Worm (Caenorhabditis elegans) whole organism, midembryonic: ENCODE measurements around the gene R12B2.3.

Experiments
- T22C8.4 ChIP-seq: fragments of 200-800 bp; sonication (Bioruptor generic); IDR thresholded peaks from 2 replicates; pipeline ENCODE4 v1.3.6; 2022; ENCODE audit warnings: missing genetic modification characterization, missing compliant biosample characterization
- cog-1 ChIP-seq: sonication (generic microtip); optimal IDR thresholded peaks from 2 replicates; lab custom pipeline; 2016; ENCODE audit warnings: missing genetic modification characterization, missing compliant biosample characterization
- flt-1 ChIP-seq: fragments of 200-800 bp; sonication (Bioruptor generic); IDR thresholded peaks from 2 replicates; pipeline ENCODE4 v1.3.6; 2022; ENCODE audit warnings: missing genetic modification characterization, missing compliant biosample characterization
- klf-2 ChIP-seq: fragments of 200-800 bp; sonication (Bioruptor generic); conservative IDR thresholded peaks from 2 replicates; pipeline ENCODE4 v1.3.6; 2022; ENCODE audit warnings: missing genetic modification reagents, missing genetic modification characterization, missing compliant biosample characterization
- med-1 ChIP-seq: sonication (generic microtip); optimal IDR thresholded peaks from 2 replicates; lab custom pipeline; 2017; ENCODE audit warnings: missing genetic modification characterization, mild to moderate bottlenecking, missing compliant biosample characterization, antibody characterized with exemption, missing genetic modification reagents; ENCODE audit not compliant: insufficient read depth
- ref-1 ChIP-seq: fragments of 200-800 bp; sonication (Bioruptor generic); conservative IDR thresholded peaks from 2 replicates; pipeline ENCODE4 v1.3.6; 2022; ENCODE audit warnings: missing genetic modification reagents, missing genetic modification characterization, missing compliant biosample characterization
- tab-1 ChIP-seq: fragments of 200-800 bp; sonication (Bioruptor generic); IDR thresholded peaks from 2 replicates; pipeline ENCODE4 v1.3.6; 2022; ENCODE audit warnings: missing genetic modification characterization, missing compliant biosample characterization
- ztf-23 ChIP-seq: fragments of 200-800 bp; sonication (Bioruptor generic); IDR thresholded peaks from 2 replicates; pipeline ENCODE4 v1.3.6; 2022; ENCODE audit warnings: missing genetic modification reagents, missing genetic modification characterization, missing compliant biosample characterization

ce11 chrIII:5839598-5839997, 34.2 kb downstream of the R12B2.3 start:
- no peak for TF ChIP-seq flt-1 (GFP tag; lab: Robert Waterston, UW)
- no peak for TF ChIP-seq cog-1 (tag; lab: Kevin White, UChicago)
- TF ChIP-seq klf-2: no peak
- no peak for TF ChIP-seq med-1 (GFP tag; lab: Kevin White, UChicago)
- no peak for TF ChIP-seq ztf-23 (GFP tag; lab: Robert Waterston, UW)
- TF ChIP-seq T22C8.4: no peak
- no peak for TF ChIP-seq tab-1 (GFP tag; lab: Robert Waterston, UW)
- no peak for TF ChIP-seq ref-1 (GFP tag; lab: Robert Waterston, UW)
